Fruit fly (Drosophila melanogaster) whole organism, embryonic: ENCODE measurements around the gene Tep4.

ENCODE experiments used
- Atf3 ChIP-seq: fragments of 200-800 bp; sonication (Bioruptor generic); optimal IDR thresholded peaks from 3 replicates; lab custom pipeline; 2016; ENCODE audit warnings: missing biosample characterization, missing genetic modification characterization
- Awh ChIP-seq: fragments of 200-800 bp; sonication (Bioruptor generic); IDR thresholded peaks from 2 replicates; pipeline ENCODE4, ENCODE4 v1.3.6; 2022; ENCODE audit warnings: missing biosample characterization, missing genetic modification characterization
- CG10147 ChIP-seq: fragments of 200-800 bp; sonication (Bioruptor generic); optimal IDR thresholded peaks from 2 replicates; lab custom pipeline; 2019; ENCODE audit warnings: missing biosample characterization, mild to moderate bottlenecking, missing genetic modification characterization, moderate library complexity
- CG11456 ChIP-seq: fragments of 200-800 bp; sonication (Bioruptor generic); IDR thresholded peaks from 3 replicates; pipeline ENCODE4 v1.3.6; 2022; ENCODE audit warnings: missing biosample characterization, missing genetic modification characterization
- CG12155 ChIP-seq: fragments of 200-800 bp; sonication (Bioruptor generic); optimal IDR thresholded peaks from 3 replicates; lab custom pipeline; 2016; ENCODE audit warnings: missing biosample characterization, missing genetic modification characterization
- CG12942 ChIP-seq: fragments of 200-800 bp; sonication (Bioruptor generic); optimal IDR thresholded peaks from 3 replicates; lab custom pipeline; 2016; ENCODE audit warnings: missing biosample characterization, missing genetic modification characterization
- CG14014 ChIP-seq: fragments of 200-800 bp; sonication (Bioruptor generic); IDR thresholded peaks from 2 replicates; pipeline ENCODE4 v1.3.6; 2022; ENCODE audit warnings: missing biosample characterization, missing genetic modification characterization
- CG14441 ChIP-seq: fragments of 200-800 bp; sonication (Bioruptor generic); IDR thresholded peaks from 2 replicates; pipeline ENCODE4 v1.3.6; 2022; ENCODE audit warnings: missing biosample characterization, missing genetic modification characterization
- CG15269 ChIP-seq: fragments of 200-800 bp; sonication (Bioruptor generic); optimal IDR thresholded peaks from 2 replicates; lab custom pipeline; 2018; ENCODE audit warnings: missing biosample characterization, mild to moderate bottlenecking, missing genetic modification characterization, moderate library complexity
- CG17186 ChIP-seq: fragments of 200-800 bp; sonication (Bioruptor generic); optimal IDR thresholded peaks from 3 replicates; lab custom pipeline; 2017; ENCODE audit warnings: missing biosample characterization, missing genetic modification reagents, missing genetic modification characterization
- CG1792 ChIP-seq: fragments of 200-800 bp; sonication (Bioruptor generic); optimal IDR thresholded peaks from 2 replicates; lab custom pipeline; 2016; ENCODE audit warnings: missing biosample characterization, missing genetic modification characterization
- CG30020 ChIP-seq: fragments of 200-800 bp; optimal IDR thresholded peaks from 2 replicates; lab custom pipeline; 2019; ENCODE audit warnings: missing biosample characterization, mild to moderate bottlenecking, missing genetic modification characterization, moderate library complexity
- CG33557 ChIP-seq: fragments of 200-800 bp; sonication (Bioruptor generic); optimal IDR thresholded peaks from 2 replicates; lab custom pipeline; 2019; ENCODE audit warnings: missing biosample characterization, mild to moderate bottlenecking, missing genetic modification characterization, moderate library complexity
- CG4424 ChIP-seq: fragments of 200-800 bp; sonication (Bioruptor generic); optimal IDR thresholded peaks from 3 replicates; lab custom pipeline; 2016; ENCODE audit warnings: missing biosample characterization, missing genetic modification characterization
- CG7928 ChIP-seq: fragments of 200-800 bp; sonication (Bioruptor generic); optimal IDR thresholded peaks from 2 replicates; lab custom pipeline; 2017; ENCODE audit warnings: missing biosample characterization, mild to moderate bottlenecking, missing genetic modification characterization
- CG8290 ChIP-seq, 3 experiments: fragments of 200-800 bp; sonication (Bioruptor generic); optimal IDR thresholded peaks; 2 replicates each; lab custom pipeline; 2016 to 2019; ENCODE audit warnings: missing biosample characterization in 3 of 3, missing genetic modification characterization in 3 of 3, mild to moderate bottlenecking in 2 of 3, moderate library complexity in 1 of 3
- CkIIα-i1 ChIP-seq: fragments of 200-800 bp; sonication (Bioruptor generic); IDR thresholded peaks from 2 replicates; pipeline ENCODE4 v1.3.6; 2022; ENCODE audit warnings: missing biosample characterization, missing genetic modification characterization
- CoRest ChIP-seq: fragments of 200-800 bp; sonication (Bioruptor generic); optimal IDR thresholded peaks from 3 replicates; lab custom pipeline; 2018; ENCODE audit warnings: missing biosample characterization, mild to moderate bottlenecking, missing genetic modification characterization, moderate library complexity
- Dip2 ChIP-seq: fragments of 200-800 bp; sonication (Bioruptor generic); IDR thresholded peaks from 2 replicates; pipeline ENCODE4 v1.3.6; 2022; ENCODE audit warnings: missing biosample characterization, missing genetic modification characterization
- E2f1 ChIP-seq: fragments of 200-800 bp; sonication (Bioruptor generic); IDR thresholded peaks from 2 replicates; pipeline ENCODE4 v1.3.6; 2022; ENCODE audit warnings: missing biosample characterization, missing genetic modification characterization
- Eip74EF ChIP-seq, 2 experiments: fragments of 200-800 bp in 1 of 2; fragments of >200 bp in 1 of 2; sonication (Bioruptor generic) in 1 of 2; optimal IDR thresholded peaks; 2 replicates each; lab custom pipeline; 2017 to 2019; ENCODE audit warnings: missing biosample characterization in 2 of 2, missing genetic modification characterization in 2 of 2, mild to moderate bottlenecking in 1 of 2, moderate library complexity in 1 of 2
- Fer1 ChIP-seq: fragments of 200-800 bp; sonication (Bioruptor generic); optimal IDR thresholded peaks from 2 replicates; lab custom pipeline; 2017; ENCODE audit warnings: missing biosample characterization, mild to moderate bottlenecking, missing genetic modification characterization
- Gug ChIP-seq: fragments of 200-800 bp; sonication (Bioruptor generic); IDR thresholded peaks from 4 replicates; pipeline ENCODE4 v1.3.6; 2022; ENCODE audit warnings: missing biosample characterization, missing genetic modification characterization
- HLH3B ChIP-seq: fragments of 200-800 bp; sonication (Bioruptor generic); IDR thresholded peaks from 2 replicates; pipeline ENCODE4 v1.3.6; 2022; ENCODE audit warnings: missing biosample characterization, missing genetic modification characterization
- Hr51 ChIP-seq, 2 experiments: fragments of 200-800 bp; sonication (Bioruptor generic); optimal IDR thresholded peaks; 2 replicates in 1 of 2; 3 replicates in 1 of 2; lab custom pipeline; 2016 to 2018; ENCODE audit warnings: missing biosample characterization in 2 of 2, missing genetic modification characterization in 2 of 2, mild to moderate bottlenecking in 1 of 2, moderate library complexity in 1 of 2
- Lhr ChIP-seq: fragments of 200-800 bp; sonication (Bioruptor generic); optimal IDR thresholded peaks from 3 replicates; lab custom pipeline; 2017; ENCODE audit warnings: mild to moderate bottlenecking, missing biosample characterization, missing genetic modification reagents, missing genetic modification characterization
- crc ChIP-seq: fragments of 200-800 bp; sonication (Bioruptor generic); optimal IDR thresholded peaks from 2 replicates; lab custom pipeline; 2016; ENCODE audit warnings: missing biosample characterization, missing genetic modification characterization
- dan ChIP-seq: fragments of 200-800 bp; sonication (Bioruptor generic); IDR thresholded peaks from 2 replicates; pipeline ENCODE4 v1.3.6; 2022; ENCODE audit warnings: missing biosample characterization, missing genetic modification characterization
- dati ChIP-seq: fragments of 200-800 bp; sonication (Bioruptor generic); IDR thresholded peaks from 2 replicates; pipeline ENCODE4 v1.3.6; 2022; ENCODE audit warnings: missing biosample characterization, missing genetic modification characterization
- ham ChIP-seq: fragments of 200-800 bp; sonication (Bioruptor generic); IDR thresholded peaks from 2 replicates; pipeline ENCODE4 v1.3.6; 2022; ENCODE audit warnings: missing biosample characterization, missing genetic modification characterization
- hkb ChIP-seq, 2 experiments: fragments of 200-800 bp in 1 of 2; fragments of >200 bp in 1 of 2; sonication (Bioruptor generic) in 1 of 2; IDR thresholded peaks in 1 of 2; optimal IDR thresholded peaks in 1 of 2; 2 replicates each; pipeline versions ENCODE4 v1.3.6 to Lab custom; 2017 to 2022; ENCODE audit warnings: missing biosample characterization in 1 of 2, missing genetic modification characterization in 1 of 2
- knrl ChIP-seq: fragments of 200-800 bp; sonication (Bioruptor generic); IDR thresholded peaks from 3 replicates; pipeline ENCODE4 v1.3.6; 2022; ENCODE audit warnings: missing biosample characterization, missing genetic modification characterization; ENCODE audit not compliant: partially characterized antibody
- oc ChIP-seq: fragments of 200-800 bp; sonication (Bioruptor generic); optimal IDR thresholded peaks from 2 replicates; lab custom pipeline; 2018; ENCODE audit warnings: missing biosample characterization, mild to moderate bottlenecking, missing genetic modification characterization, moderate library complexity
- pan ChIP-seq, 4 experiments: fragments of >200 bp in 3 of 4; fragments of 200-800 bp in 1 of 4; sonication (Bioruptor generic) in 1 of 4; optimal IDR thresholded peaks in 3 of 4; IDR thresholded peaks in 1 of 4; 2 replicates each; pipeline versions ENCODE4 v1.3.6 to Lab custom; 2017 to 2022; ENCODE audit warnings: missing biosample characterization in 2 of 4, missing genetic modification characterization in 2 of 4, mixed read lengths in 1 of 4
- peb ChIP-seq: fragments of 200-800 bp; sonication (Bioruptor generic); IDR thresholded peaks from 2 replicates; pipeline ENCODE4 v1.3.6; 2022; ENCODE audit warnings: missing biosample characterization, missing genetic modification characterization
- pzg ChIP-seq: fragments of 200-800 bp; sonication (Bioruptor generic); optimal IDR thresholded peaks from 3 replicates; lab custom pipeline; 2018; ENCODE audit warnings: missing biosample characterization, mild to moderate bottlenecking, missing genetic modification characterization, moderate library complexity
- sc ChIP-seq, 3 experiments: fragments of >200 bp in 2 of 3; fragments of 200-800 bp in 1 of 3; sonication (Bioruptor generic) in 1 of 3; optimal IDR thresholded peaks; 2 replicates in 2 of 3; 3 replicates in 1 of 3; lab custom pipeline; 2017; ENCODE audit warnings: mild to moderate bottlenecking in 1 of 3, missing biosample characterization in 1 of 3, missing genetic modification characterization in 1 of 3, missing genetic modification reagents in 1 of 3
- sisA ChIP-seq: fragments of 200-800 bp; sonication (Bioruptor generic); IDR thresholded peaks from 2 replicates; pipeline ENCODE4 v1.3.6; 2022; ENCODE audit warnings: missing biosample characterization, missing genetic modification characterization
- ssp ChIP-seq: fragments of 200-800 bp; sonication (Bioruptor generic); IDR thresholded peaks from 2 replicates; pipeline ENCODE4 v1.3.6; 2022; ENCODE audit warnings: missing biosample characterization, missing genetic modification characterization
- tin ChIP-seq: fragments of 200-800 bp; sonication (Bioruptor generic); optimal IDR thresholded peaks from 3 replicates; lab custom pipeline; 2016; ENCODE audit warnings: missing biosample characterization, missing genetic modification characterization
- tna ChIP-seq: fragments of 200-800 bp; sonication (Bioruptor generic); IDR thresholded peaks from 2 replicates; pipeline ENCODE4 v1.3.6; 2022; ENCODE audit warnings: missing biosample characterization, missing genetic modification characterization; ENCODE audit not compliant: partially characterized antibody
- ttk ChIP-seq: fragments of 200-800 bp; sonication (Bioruptor generic); IDR thresholded peaks from 2 replicates; pipeline ENCODE4 v2.1.2; 2022; ENCODE audit warnings: missing biosample characterization, missing genetic modification characterization
- tup ChIP-seq: fragments of 200-800 bp; sonication (Bioruptor generic); optimal IDR thresholded peaks from 2 replicates; lab custom pipeline; 2016; ENCODE audit warnings: missing biosample characterization, mild to moderate bottlenecking, missing genetic modification characterization, moderate library complexity
- unc-4 ChIP-seq: fragments of 200-800 bp; sonication (Bioruptor generic); IDR thresholded peaks from 2 replicates; pipeline ENCODE4 v1.3.6; 2022; ENCODE audit warnings: missing biosample characterization, missing genetic modification characterization; ENCODE audit not compliant: partially characterized antibody
- wor ChIP-seq: fragments of 200-800 bp; sonication (Bioruptor generic); IDR thresholded peaks from 2 replicates; pipeline ENCODE4 v1.3.6; 2022; ENCODE audit warnings: missing biosample characterization, missing genetic modification characterization
- z ChIP-seq: fragments of 200-800 bp; sonication (Bioruptor generic); IDR thresholded peaks from 3 replicates; pipeline ENCODE4 v1.3.6; 2022; ENCODE audit warnings: missing biosample characterization, missing genetic modification characterization
- zen2 ChIP-seq: fragments of 200-800 bp; sonication (Bioruptor generic); IDR thresholded peaks from 3 replicates; pipeline ENCODE4 v1.3.6; 2022; ENCODE audit warnings: missing biosample characterization, missing genetic modification characterization; ENCODE audit not compliant: partially characterized antibody
- zfh1 ChIP-seq: fragments of 200-800 bp; sonication (Bioruptor generic); IDR thresholded peaks from 3 replicates; pipeline ENCODE4 v1.3.6; 2022; ENCODE audit warnings: missing biosample characterization, missing genetic modification characterization

Tep4 gene

DNA sequence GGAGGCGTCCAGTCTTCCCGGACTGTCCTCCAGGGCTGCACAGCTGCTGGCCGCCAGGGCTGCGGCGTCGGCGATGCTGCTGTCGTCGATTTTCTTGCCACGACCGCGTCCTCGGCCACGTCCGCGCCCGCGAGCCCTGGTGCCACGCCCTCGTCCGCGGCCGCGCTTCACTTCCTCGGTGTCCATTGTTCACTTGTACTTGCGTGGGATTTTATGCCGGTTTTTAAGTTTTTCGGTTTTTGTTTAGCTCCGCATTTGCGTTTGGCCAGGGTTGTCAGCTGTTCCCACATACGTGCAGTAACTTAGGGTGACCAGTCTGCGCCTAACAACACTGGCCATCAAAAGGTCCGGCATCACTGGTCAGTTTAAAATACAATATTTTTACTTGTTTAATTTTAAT is 33.9 kb downstream of the Tep4 start, which contains the start of gene Hakai (continued):
- TF ChIP-seq CG14441 (GFP tag; lab: Robert Waterston, UW) (peak; percentile 58; the same call in 1 of the 2 replicates), knrl (peak; percentile 32; the same call in 1 of the 3 replicates), CG30020 (tag; lab: Kevin White, UChicago) (peak; percentile 33), zen2 (no peak), CG17186 (GFP tag; lab: Kevin White, UChicago) (peak; percentile 79), oc (tag; lab: Kevin White, UChicago) (no peak), unc-4 (GFP tag; lab: Robert Waterston, UW) (peak; percentile 54), CG33557 (GFP tag; lab: Kevin White, UChicago) (no peak), CG10147 (GFP tag; lab: Kevin White, UChicago) (peak; percentile 42), CG15269 (peak; percentile 56), z (GFP tag; lab: Robert Waterston, UW) (no peak), ham (GFP tag; lab: Robert Waterston, UW) (no peak), pzg (GFP tag; lab: Kevin White, UChicago) (peak; percentile 81), E2f1 (GFP tag; lab: Robert Waterston, UW) (0 out of 2 replicates have a peak, but pooled peaks have one; percentile 31), CG8290 (GFP tag; optimal IDR thresholded peaks at IDR 0.05; lab: Kevin White, UChicago) (peak; percentile 65), CG8290 (tag; optimal IDR thresholded peaks at IDR 0.05; lab: Kevin White, UChicago) (peak; percentile 5 to 54), CkIIα-i1 (GFP tag; lab: Robert Waterston, UW) (no peak), Hr51 (GFP tag; optimal IDR thresholded peaks at IDR 0.05; lab: Kevin White, UChicago) (peak; percentile 27 to 68), Eip74EF (GFP tag; optimal IDR thresholded peaks at IDR 0.05; lab: Kevin White, UChicago) (no peak), hkb (optimal IDR thresholded peaks at IDR 0.05; lab: Kevin White, UChicago) (no peak), hkb (GFP tag; IDR thresholded peaks at IDR 0.05; lab: Robert Waterston, UW) (peak; percentile 58), tin (GFP tag; lab: Kevin White, UChicago) (peak; percentile 70), sc (optimal IDR thresholded peaks at IDR 0.05; lab: Kevin White, UChicago) (no peak), sc (GFP tag; optimal IDR thresholded peaks at IDR 0.05; lab: Kevin White, UChicago) (no peak), CG4424 (peak; percentile 60), ssp (GFP tag; lab: Robert Waterston, UW) (peak; percentile 57), sisA (GFP tag; lab: Robert Waterston, UW) (peak; percentile 54), Awh (GFP tag; lab: Robert Waterston, UW) (no peak), HLH3B (GFP tag; lab: Robert Waterston, UW) (0 out of 2 replicates have a peak, but pooled peaks have one; percentile 36), CG14014 (GFP tag; lab: Robert Waterston, UW) (peak; percentile 61; the same call in 1 of the 2 replicates), wor (GFP tag; lab: Robert Waterston, UW) (no peak), CG11456 (GFP tag; lab: Robert Waterston, UW) (peak; percentile 67; the same call in 1 of the 3 replicates), zfh1 (GFP tag; lab: Robert Waterston, UW) (peak; percentile 68; the same call in 2 of the 3 replicates), crc (GFP tag; lab: Kevin White, UChicago) (peak; percentile 41), Lhr (peak; percentile 70), dan (GFP tag; lab: Robert Waterston, UW) (no peak), Gug (GFP tag; lab: Robert Waterston, UW) (peak; percentile 83), Fer1 (peak; percentile 66), CG12155 (GFP tag; lab: Kevin White, UChicago) (peak; percentile 51), dati (GFP tag; lab: Robert Waterston, UW) (peak; percentile 20; the same call in 1 of the 2 replicates), tup (GFP tag; lab: Kevin White, UChicago) (no peak), CG1792 (GFP tag; lab: Kevin White, UChicago) (peak; percentile 61), pan (optimal IDR thresholded peaks at IDR 0.05; lab: Kevin White, UChicago) (no peak), pan (GFP tag; optimal IDR thresholded peaks at IDR 0.05 in 1 of 2, IDR thresholded peaks at IDR 0.05 in 1 of 2) (peak in 1 of 2 experiments; percentile 50), ttk (GFP tag; lab: Robert Waterston, UW) (no peak), peb (GFP tag; lab: Robert Waterston, UW) (peak; percentile 51), Atf3 (GFP tag; lab: Kevin White, UChicago) (peak; percentile 47), CG12942 (GFP tag; lab: Kevin White, UChicago) (peak; percentile 14), CoRest (peak; percentile 74), Dip2 (GFP tag; lab: Robert Waterston, UW) (no peak), CG7928 (GFP tag; lab: Kevin White, UChicago) (peak; percentile 97), tna (GFP tag; lab: Robert Waterston, UW) (peak; percentile 41; the same call in 1 of the 2 replicates)
